Fruit fly (Drosophila melanogaster) whole organism, embryonic: Measurements from ENCODE around the gene Rpn12.

Experiments
- Adf1 ChIP-seq: fragments of 200-800 bp; sonication (Bioruptor generic); IDR thresholded peaks from 2 replicates; pipeline ENCODE4 v1.3.6; 2022; ENCODE audit warnings: missing biosample characterization, missing genetic modification characterization
- Bteb2 ChIP-seq: fragments of 200-800 bp; sonication (Bioruptor generic); optimal IDR thresholded peaks from 2 replicates; lab custom pipeline; 2016; ENCODE audit warnings: missing biosample characterization, missing genetic modification characterization
- CG10209 ChIP-seq: fragments of 200-800 bp; sonication (Bioruptor generic); optimal IDR thresholded peaks from 3 replicates; lab custom pipeline; 2017; ENCODE audit warnings: missing biosample characterization, mild to moderate bottlenecking, missing genetic modification characterization, missing genetic modification reagents
- CG10366 ChIP-seq: fragments of 200-800 bp; sonication (Bioruptor generic); IDR thresholded peaks from 2 replicates; pipeline ENCODE4 v1.3.6; 2022; ENCODE audit warnings: missing biosample characterization, missing genetic modification characterization
- CG10431 ChIP-seq: fragments of 200-800 bp; sonication (Bioruptor generic); optimal IDR thresholded peaks from 3 replicates; lab custom pipeline; 2018; ENCODE audit warnings: missing biosample characterization, mild to moderate bottlenecking, missing genetic modification characterization
- CG11504 ChIP-seq: fragments of 200-800 bp; sonication (Bioruptor generic); optimal IDR thresholded peaks from 3 replicates; lab custom pipeline; 2019; ENCODE audit warnings: missing biosample characterization, mild to moderate bottlenecking, missing genetic modification characterization, moderate library complexity
- CG12236 ChIP-seq: fragments of 200-800 bp; sonication (Bioruptor generic); optimal IDR thresholded peaks from 2 replicates; lab custom pipeline; 2016; ENCODE audit warnings: missing biosample characterization, missing genetic modification characterization
- CG12744 ChIP-seq: fragments of 200-800 bp; sonication (Bioruptor generic); optimal IDR thresholded peaks from 2 replicates; lab custom pipeline; 2016; ENCODE audit warnings: missing biosample characterization, missing genetic modification characterization
- CG13894 ChIP-seq: fragments of 200-800 bp; sonication (Bioruptor generic); optimal IDR thresholded peaks from 3 replicates; lab custom pipeline; 2018; ENCODE audit warnings: missing biosample characterization, mild to moderate bottlenecking, missing genetic modification characterization, moderate library complexity
- CG14014 ChIP-seq: fragments of 200-800 bp; sonication (Bioruptor generic); IDR thresholded peaks from 2 replicates; pipeline ENCODE4 v1.3.6; 2022; ENCODE audit warnings: missing biosample characterization, missing genetic modification characterization
- CG14441 ChIP-seq: fragments of 200-800 bp; sonication (Bioruptor generic); IDR thresholded peaks from 2 replicates; pipeline ENCODE4 v1.3.6; 2022; ENCODE audit warnings: missing biosample characterization, missing genetic modification characterization
- CG14667 ChIP-seq: fragments of 200-800 bp; sonication (Bioruptor generic); IDR thresholded peaks from 2 replicates; pipeline ENCODE4 v1.3.6; 2022; ENCODE audit warnings: missing biosample characterization, missing genetic modification characterization
- CG15011 ChIP-seq: fragments of 200-800 bp; sonication (Bioruptor generic); optimal IDR thresholded peaks from 3 replicates; lab custom pipeline; 2018; ENCODE audit warnings: missing biosample characterization, mild to moderate bottlenecking, missing genetic modification characterization
- CG17328 ChIP-seq: fragments of 200-800 bp; sonication (Bioruptor generic); IDR thresholded peaks from 2 replicates; pipeline ENCODE4 v1.3.6; 2022; ENCODE audit warnings: missing biosample characterization, missing genetic modification characterization
- CG17385 ChIP-seq: fragments of 200-800 bp; sonication (Bioruptor generic); optimal IDR thresholded peaks from 3 replicates; lab custom pipeline; 2018; ENCODE audit warnings: missing biosample characterization, mild to moderate bottlenecking, missing genetic modification characterization
- CG17912 ChIP-seq: fragments of 200-800 bp; sonication (Bioruptor generic); optimal IDR thresholded peaks from 2 replicates; lab custom pipeline; 2018; ENCODE audit warnings: missing biosample characterization, mild to moderate bottlenecking, missing genetic modification characterization
- CG18619 ChIP-seq: fragments of 200-800 bp; sonication (Bioruptor generic); optimal IDR thresholded peaks from 3 replicates; lab custom pipeline; 2017; ENCODE audit warnings: missing biosample characterization, mild to moderate bottlenecking, missing genetic modification characterization
- CG2712 ChIP-seq: fragments of 200-800 bp; optimal IDR thresholded peaks from 3 replicates; lab custom pipeline; 2019; ENCODE audit warnings: missing biosample characterization, mild to moderate bottlenecking, missing genetic modification characterization, moderate library complexity
- CG34422 ChIP-seq: fragments of 200-800 bp; sonication (Bioruptor generic); IDR thresholded peaks from 3 replicates; pipeline ENCODE4 v1.3.6; 2022; ENCODE audit warnings: missing biosample characterization, missing genetic modification characterization
- CG4404 ChIP-seq: fragments of 200-800 bp; sonication (Bioruptor generic); IDR thresholded peaks from 2 replicates; pipeline ENCODE4 v1.3.6; 2022; ENCODE audit warnings: missing biosample characterization, missing genetic modification characterization
- CG7963 ChIP-seq: fragments of 200-800 bp; sonication (Bioruptor generic); IDR thresholded peaks from 3 replicates; pipeline ENCODE4 v1.3.6; 2022; ENCODE audit warnings: missing biosample characterization, missing genetic modification characterization; ENCODE audit not compliant: partially characterized antibody
- CG9609 ChIP-seq: fragments of 200-800 bp; sonication (Bioruptor generic); optimal IDR thresholded peaks from 3 replicates; lab custom pipeline; 2016; ENCODE audit warnings: missing biosample characterization, missing genetic modification characterization
- CG9932 ChIP-seq: fragments of 200-800 bp; sonication (Bioruptor generic); IDR thresholded peaks from 2 replicates; pipeline ENCODE4 v1.3.6; 2022; ENCODE audit warnings: missing biosample characterization, missing genetic modification characterization
- D19A ChIP-seq: fragments of 200-800 bp; optimal IDR thresholded peaks from 3 replicates; lab custom pipeline; 2019; ENCODE audit warnings: missing biosample characterization, mild to moderate bottlenecking, missing genetic modification characterization, moderate library complexity
- H2.0 ChIP-seq: fragments of 200-800 bp; sonication (Bioruptor generic); IDR thresholded peaks from 2 replicates; pipeline ENCODE4 v1.3.6; 2022; ENCODE audit warnings: missing biosample characterization, missing genetic modification characterization
- Neu2 ChIP-seq: fragments of 200-800 bp; sonication (Bioruptor generic); optimal IDR thresholded peaks from 3 replicates; lab custom pipeline; 2016; ENCODE audit warnings: missing biosample characterization, missing genetic modification characterization, borderline replicate concordance
- Nf-YC ChIP-seq: fragments of 200-800 bp; optimal IDR thresholded peaks from 3 replicates; lab custom pipeline; 2019; ENCODE audit warnings: missing biosample characterization, mild to moderate bottlenecking, missing genetic modification characterization, moderate library complexity
- NfI ChIP-seq: fragments of 200-800 bp; sonication (Bioruptor generic); optimal IDR thresholded peaks from 3 replicates; lab custom pipeline; 2018; ENCODE audit warnings: missing biosample characterization, mild to moderate bottlenecking, missing genetic modification characterization, moderate library complexity
- Side ChIP-seq: fragments of 200-800 bp; sonication (Bioruptor generic); optimal IDR thresholded peaks from 2 replicates; lab custom pipeline; 2016; ENCODE audit warnings: missing biosample characterization, missing genetic modification characterization
- Sox100B ChIP-seq: fragments of 200-800 bp; sonication (Bioruptor generic); optimal IDR thresholded peaks from 3 replicates; lab custom pipeline; 2018; ENCODE audit warnings: missing biosample characterization, mild to moderate bottlenecking, missing genetic modification characterization
- Xrp1 ChIP-seq: fragments of 200-800 bp; sonication (Bioruptor generic); IDR thresholded peaks from 2 replicates; pipeline ENCODE4 v1.3.6; 2022; ENCODE audit warnings: missing biosample characterization, missing genetic modification characterization
- aop ChIP-seq: fragments of 200-800 bp; sonication (Bioruptor generic); IDR thresholded peaks from 2 replicates; pipeline ENCODE4 v1.3.6; 2022; ENCODE audit warnings: missing biosample characterization, missing genetic modification characterization
- ara ChIP-seq: fragments of 200-800 bp; sonication (Bioruptor generic); IDR thresholded peaks from 2 replicates; pipeline ENCODE4 v1.3.6; 2022; ENCODE audit warnings: missing biosample characterization, missing genetic modification characterization
- ato ChIP-seq: fragments of 200-800 bp; sonication (Bioruptor generic); IDR thresholded peaks from 2 replicates; pipeline ENCODE4 v1.3.6; 2022; ENCODE audit warnings: missing biosample characterization, missing genetic modification characterization; ENCODE audit not compliant: partially characterized antibody
- az2 ChIP-seq: fragments of 200-800 bp; sonication (Bioruptor generic); optimal IDR thresholded peaks from 3 replicates; lab custom pipeline; 2016; ENCODE audit warnings: missing biosample characterization, missing genetic modification characterization
- caup ChIP-seq: fragments of 200-800 bp; sonication (Bioruptor generic); optimal IDR thresholded peaks from 3 replicates; lab custom pipeline; 2017; ENCODE audit warnings: missing biosample characterization, mild to moderate bottlenecking, missing genetic modification characterization, moderate library complexity; ENCODE audit not compliant: severe bottlenecking
- ci ChIP-seq: fragments of 200-800 bp; sonication (Bioruptor generic); IDR thresholded peaks from 3 replicates; pipeline ENCODE4 v1.3.6; 2022; ENCODE audit warnings: missing biosample characterization, missing genetic modification characterization
- crc ChIP-seq: fragments of 200-800 bp; sonication (Bioruptor generic); optimal IDR thresholded peaks from 2 replicates; lab custom pipeline; 2016; ENCODE audit warnings: missing biosample characterization, missing genetic modification characterization
- dmrt99B ChIP-seq: fragments of 200-800 bp; sonication (Bioruptor generic); optimal IDR thresholded peaks from 2 replicates; lab custom pipeline; 2018; ENCODE audit warnings: missing biosample characterization, mild to moderate bottlenecking, missing genetic modification characterization, moderate library complexity
- kah ChIP-seq: fragments of 200-800 bp; sonication (Bioruptor generic); optimal IDR thresholded peaks from 2 replicates; lab custom pipeline; 2018; ENCODE audit warnings: missing biosample characterization, mild to moderate bottlenecking, missing genetic modification characterization
- klu ChIP-seq: fragments of 200-800 bp; sonication (Bioruptor generic); IDR thresholded peaks from 2 replicates; pipeline ENCODE4 v1.3.6; 2022; ENCODE audit warnings: missing biosample characterization, missing genetic modification characterization
- lov ChIP-seq, 2 experiments: fragments of 200-800 bp in 1 of 2; fragments of >200 bp in 1 of 2; sonication (Bioruptor generic) in 1 of 2; IDR thresholded peaks in 1 of 2; optimal IDR thresholded peaks in 1 of 2; 2 replicates in 1 of 2; 3 replicates in 1 of 2; pipeline versions ENCODE4 v1.3.6 to Lab custom; 2017 to 2022; ENCODE audit warnings: missing biosample characterization in 1 of 2, missing genetic modification characterization in 1 of 2
- so ChIP-seq: fragments of 200-800 bp; sonication (Bioruptor generic); IDR thresholded peaks from 3 replicates; pipeline ENCODE4 v1.3.6; 2022; ENCODE audit warnings: missing biosample characterization, missing genetic modification characterization
- sqz ChIP-seq: fragments of 200-800 bp; sonication (Bioruptor generic); optimal IDR thresholded peaks from 3 replicates; lab custom pipeline; 2018; ENCODE audit warnings: missing biosample characterization, mild to moderate bottlenecking, missing genetic modification characterization
- trem ChIP-seq: fragments of 200-800 bp; optimal IDR thresholded peaks from 3 replicates; lab custom pipeline; 2019; ENCODE audit warnings: missing biosample characterization, mild to moderate bottlenecking, missing genetic modification characterization, moderate library complexity
- zen ChIP-seq: fragments of 200-800 bp; sonication (Bioruptor generic); optimal IDR thresholded peaks from 3 replicates; lab custom pipeline; 2018; ENCODE audit warnings: missing biosample characterization, mild to moderate bottlenecking, missing genetic modification characterization, moderate library complexity
- zen2 ChIP-seq: fragments of 200-800 bp; sonication (Bioruptor generic); IDR thresholded peaks from 3 replicates; pipeline ENCODE4 v1.3.6; 2022; ENCODE audit warnings: missing biosample characterization, missing genetic modification characterization; ENCODE audit not compliant: partially characterized antibody
- zf30C ChIP-seq: fragments of 200-800 bp; sonication (Bioruptor generic); optimal IDR thresholded peaks from 3 replicates; lab custom pipeline; 2018; ENCODE audit warnings: missing biosample characterization, mild to moderate bottlenecking, missing genetic modification characterization

The Rpn12 gene

dm6 chr3L:16571014-16571738 is 11.7 kb upstream of the Rpn12 start:
- TF ChIP-seq so (GFP tag; lab: Robert Waterston, UW) (peak; percentile 61; the same call in 1 of the 3 replicates), Bteb2 (peak; percentile 59), ato (GFP tag; lab: Robert Waterston, UW) (no peak), caup (GFP tag; lab: Kevin White, UChicago) (peak; percentile 45), Xrp1 (GFP tag; lab: Robert Waterston, UW) (peak; percentile 63), trem (tag; lab: Kevin White, UChicago) (peak; percentile 2), Nf-YC (peak; percentile 32), zen (no peak), az2 (peak; percentile 33), CG17328 (GFP tag; lab: Robert Waterston, UW) (0 out of 2 replicates have a peak, but pooled peaks have one; percentile 25), CG17385 (peak; percentile 30), dmrt99B (tag; lab: Kevin White, UChicago) (peak; percentile 46), Sox100B (GFP tag; lab: Kevin White, UChicago) (peak; percentile 38), zf30C (GFP tag; lab: Kevin White, UChicago) (peak; percentile 54), CG2712 (tag; lab: Kevin White, UChicago) (peak; percentile 61), CG12236 (GFP tag; lab: Kevin White, UChicago) (no peak), CG14667 (peak; percentile 62), CG11504 (peak; percentile 64), aop (GFP tag; lab: Robert Waterston, UW) (no peak), klu (GFP tag; lab: Robert Waterston, UW) (0 out of 2 replicates have a peak, but pooled peaks have one; percentile 19), CG10209 (GFP tag; lab: Kevin White, UChicago) (peak; percentile 60), Adf1 (GFP tag; lab: Robert Waterston, UW) (peak; percentile 33; the same call in 1 of the 2 replicates), CG9932 (GFP tag; lab: Robert Waterston, UW) (peak; percentile 57), CG17912 (GFP tag; lab: Kevin White, UChicago) (no peak), kah (no peak), CG9609 (GFP tag; lab: Kevin White, UChicago) (peak; percentile 21), CG10431 (GFP tag; lab: Kevin White, UChicago) (peak; percentile 5), CG34422 (0 out of 3 replicates have a peak, but pooled peaks have one; percentile 33), ci (GFP tag; lab: Robert Waterston, UW) (0 out of 3 replicates have a peak, but pooled peaks have one; percentile 21), CG10366 (0 out of 2 replicates have a peak, but pooled peaks have one; percentile 12), sqz (GFP tag; lab: Kevin White, UChicago) (peak; percentile 51), CG4404 (GFP tag; lab: Robert Waterston, UW) (peak; percentile 30; the same call in 1 of the 2 replicates), crc (GFP tag; lab: Kevin White, UChicago) (peak; percentile 26), CG14014 (peak; percentile 71; the same call in 1 of the 2 replicates), lov (optimal IDR thresholded peaks at IDR 0.05; lab: Kevin White, UChicago) (no peak), lov (GFP tag; IDR thresholded peaks at IDR 0.05; lab: Robert Waterston, UW) (0 out of 3 replicates have a peak, but pooled peaks have one; percentile 38), Side (GFP tag; lab: Kevin White, UChicago) (peak; percentile 22), NfI (GFP tag; lab: Kevin White, UChicago) (peak; percentile 42), zen2 (GFP tag; lab: Robert Waterston, UW) (no peak), CG13894 (peak; percentile 30), H2.0 (peak; percentile 32), CG15011 (GFP tag; lab: Kevin White, UChicago) (peak; percentile 12), CG18619 (GFP tag; lab: Kevin White, UChicago) (peak; percentile 28), D19A (tag; lab: Kevin White, UChicago) (peak; percentile 12), Neu2 (GFP tag; lab: Kevin White, UChicago) (no peak), CG14441 (peak; percentile 62), CG7963 (GFP tag; lab: Robert Waterston, UW) (no peak), ara (GFP tag; lab: Robert Waterston, UW) (peak; percentile 48), CG12744 (peak; percentile 45)
